Worm (Caenorhabditis elegans) whole organism, midembryonic: ENCODE data around the gene Y15E3A.5.

Source experiments
- T22C8.4 ChIP-seq: fragments of 200-800 bp; sonication (Bioruptor generic); IDR thresholded peaks from 2 replicates; pipeline ENCODE4 v1.3.6; 2022; ENCODE audit warnings: missing genetic modification characterization, missing compliant biosample characterization
- cog-1 ChIP-seq: sonication (generic microtip); optimal IDR thresholded peaks from 2 replicates; lab custom pipeline; 2016; ENCODE audit warnings: missing genetic modification characterization, missing compliant biosample characterization
- flt-1 ChIP-seq: fragments of 200-800 bp; sonication (Bioruptor generic); IDR thresholded peaks from 2 replicates; pipeline ENCODE4 v1.3.6; 2022; ENCODE audit warnings: missing genetic modification characterization, missing compliant biosample characterization
- klf-2 ChIP-seq: fragments of 200-800 bp; sonication (Bioruptor generic); conservative IDR thresholded peaks from 2 replicates; pipeline ENCODE4 v1.3.6; 2022; ENCODE audit warnings: missing genetic modification reagents, missing genetic modification characterization, missing compliant biosample characterization
- med-1 ChIP-seq: sonication (generic microtip); optimal IDR thresholded peaks from 2 replicates; lab custom pipeline; 2017; ENCODE audit warnings: missing genetic modification characterization, mild to moderate bottlenecking, missing compliant biosample characterization, antibody characterized with exemption, missing genetic modification reagents; ENCODE audit not compliant: insufficient read depth
- tab-1 ChIP-seq: fragments of 200-800 bp; sonication (Bioruptor generic); IDR thresholded peaks from 2 replicates; pipeline ENCODE4 v1.3.6; 2022; ENCODE audit warnings: missing genetic modification characterization, missing compliant biosample characterization
- ztf-23 ChIP-seq: fragments of 200-800 bp; sonication (Bioruptor generic); IDR thresholded peaks from 2 replicates; pipeline ENCODE4 v1.3.6; 2022; ENCODE audit warnings: missing genetic modification reagents, missing genetic modification characterization, missing compliant biosample characterization

DNA sequence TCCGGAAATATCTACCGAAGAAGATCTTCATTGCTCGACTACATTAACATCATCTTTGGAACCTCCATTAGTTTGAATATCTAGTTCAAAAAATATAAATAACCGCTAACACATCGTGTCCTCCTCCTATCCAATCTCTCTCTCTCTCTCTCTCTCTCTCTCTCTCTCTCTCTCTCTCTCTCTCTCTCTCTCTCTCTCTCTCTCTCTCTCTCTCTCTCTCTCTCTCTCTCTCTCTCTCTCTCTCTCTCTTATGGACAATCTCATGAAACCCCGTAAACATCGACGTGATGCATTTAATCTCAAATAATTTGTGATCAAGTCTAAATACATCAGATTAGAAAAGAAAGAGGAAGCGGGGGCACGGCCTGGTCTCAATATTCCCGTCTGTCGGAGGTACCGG lies 41.9 kb downstream of the Y15E3A.5 start:
- TF ChIP-seq T22C8.4 (GFP tag; lab: Robert Waterston, UW) (no peak), klf-2 (GFP tag; lab: Robert Waterston, UW) (no peak), med-1 (no peak), flt-1 (GFP tag; lab: Robert Waterston, UW) (no peak), ztf-23 (GFP tag; lab: Robert Waterston, UW) (no peak), tab-1 (GFP tag; lab: Robert Waterston, UW) (no peak), cog-1 (tag; lab: Kevin White, UChicago) (no peak)
